Fruit fly (Drosophila melanogaster) whole organism, embryonic: ENCODE results near the gene CG5171.

Experiments used
- Antp ChIP-seq: fragments of 200-800 bp; sonication (Bioruptor generic); optimal IDR thresholded peaks from 3 replicates; lab custom pipeline; 2016; ENCODE audit warnings: missing biosample characterization, missing genetic modification characterization
- Blimp-1 ChIP-seq: fragments of 200-800 bp; sonication (Bioruptor generic); optimal IDR thresholded peaks from 3 replicates; lab custom pipeline; 2018; ENCODE audit warnings: missing biosample characterization, missing genetic modification characterization, mild to moderate bottlenecking, moderate library complexity, missing genetic modification reagents
- CG11247 ChIP-seq: fragments of 200-800 bp; sonication (Bioruptor generic); IDR thresholded peaks from 2 replicates; pipeline ENCODE4 v1.3.6; 2022; ENCODE audit warnings: missing biosample characterization, missing genetic modification characterization
- CG12391 ChIP-seq: fragments of 200-800 bp; sonication (Bioruptor generic); optimal IDR thresholded peaks from 3 replicates; lab custom pipeline; 2018; ENCODE audit warnings: missing biosample characterization, mild to moderate bottlenecking, missing genetic modification characterization, moderate library complexity
- CG12744 ChIP-seq: fragments of 200-800 bp; sonication (Bioruptor generic); optimal IDR thresholded peaks from 2 replicates; lab custom pipeline; 2016; ENCODE audit warnings: missing biosample characterization, missing genetic modification characterization
- CG12942 ChIP-seq: fragments of 200-800 bp; sonication (Bioruptor generic); optimal IDR thresholded peaks from 3 replicates; lab custom pipeline; 2016; ENCODE audit warnings: missing biosample characterization, missing genetic modification characterization
- CG14710 ChIP-seq: fragments of 200-800 bp; sonication (Bioruptor generic); optimal IDR thresholded peaks from 3 replicates; lab custom pipeline; 2019; ENCODE audit warnings: missing biosample characterization, mild to moderate bottlenecking, missing genetic modification characterization, moderate library complexity
- CG17186 ChIP-seq: fragments of 200-800 bp; sonication (Bioruptor generic); optimal IDR thresholded peaks from 3 replicates; lab custom pipeline; 2017; ENCODE audit warnings: missing biosample characterization, missing genetic modification reagents, missing genetic modification characterization
- CG17361 ChIP-seq: fragments of 200-800 bp; sonication (Bioruptor generic); IDR thresholded peaks from 3 replicates; pipeline ENCODE4 v1.3.6; 2022; ENCODE audit warnings: missing biosample characterization, missing genetic modification characterization
- CG1832 ChIP-seq: fragments of 200-800 bp; sonication (Bioruptor generic); optimal IDR thresholded peaks from 2 replicates; lab custom pipeline; 2017; ENCODE audit warnings: missing biosample characterization, mild to moderate bottlenecking, missing genetic modification characterization, inconsistent platforms
- CG18599 ChIP-seq: fragments of 200-800 bp; sonication (Bioruptor generic); optimal IDR thresholded peaks from 3 replicates; lab custom pipeline; 2017; ENCODE audit warnings: missing biosample characterization, missing genetic modification characterization, mild to moderate bottlenecking, moderate library complexity, missing genetic modification reagents
- CG2889 ChIP-seq: fragments of 200-800 bp; sonication (Bioruptor generic); IDR thresholded peaks from 3 replicates; pipeline ENCODE4 v1.3.6; 2022; ENCODE audit warnings: missing biosample characterization, missing genetic modification characterization
- CG43689 ChIP-seq: fragments of 200-800 bp; sonication (Bioruptor generic); IDR thresholded peaks from 2 replicates; pipeline ENCODE4 v1.3.6; 2022; ENCODE audit warnings: missing biosample characterization, missing genetic modification characterization
- CG6689 ChIP-seq: fragments of 200-800 bp; sonication (Bioruptor generic); IDR thresholded peaks from 2 replicates; pipeline ENCODE4 v1.3.6; 2022; ENCODE audit warnings: missing biosample characterization, missing genetic modification characterization
- CG7963 ChIP-seq: fragments of 200-800 bp; sonication (Bioruptor generic); IDR thresholded peaks from 3 replicates; pipeline ENCODE4 v1.3.6; 2022; ENCODE audit warnings: missing biosample characterization, missing genetic modification characterization; ENCODE audit not compliant: partially characterized antibody
- CG8089 ChIP-seq: fragments of 200-800 bp; sonication (Bioruptor generic); optimal IDR thresholded peaks from 3 replicates; lab custom pipeline; 2016; ENCODE audit warnings: missing biosample characterization, missing genetic modification characterization
- CG8388 ChIP-seq: fragments of 200-800 bp; sonication (Bioruptor generic); optimal IDR thresholded peaks from 2 replicates; lab custom pipeline; 2019; ENCODE audit warnings: missing biosample characterization, mild to moderate bottlenecking, missing genetic modification characterization, moderate library complexity
- CTCF ChIP-seq: fragments of 200-800 bp; sonication (Bioruptor generic); optimal IDR thresholded peaks from 2 replicates; lab custom pipeline; 2017; ENCODE audit warnings: missing biosample characterization, mild to moderate bottlenecking, missing genetic modification characterization, moderate library complexity
- D19B ChIP-seq: fragments of 200-800 bp; sonication (Bioruptor generic); optimal IDR thresholded peaks from 2 replicates; lab custom pipeline; 2017; ENCODE audit warnings: missing biosample characterization, mild to moderate bottlenecking, missing genetic modification characterization
- Dll ChIP-seq: fragments of 200-800 bp; sonication (Bioruptor generic); IDR thresholded peaks from 4 replicates; pipeline ENCODE4 v1.3.6; 2022; ENCODE audit warnings: missing biosample characterization, missing genetic modification characterization; ENCODE audit not compliant: partially characterized antibody
- Doc2 ChIP-seq: fragments of 200-800 bp; sonication (Bioruptor generic); IDR thresholded peaks from 2 replicates; pipeline ENCODE4 v1.3.6; 2022; ENCODE audit warnings: missing biosample characterization, missing genetic modification characterization
- ERR ChIP-seq: fragments of 200-800 bp; sonication (Bioruptor generic); optimal IDR thresholded peaks from 2 replicates; lab custom pipeline; 2016; ENCODE audit warnings: missing biosample characterization, missing genetic modification characterization
- HmgD ChIP-seq: fragments of 200-800 bp; sonication (Bioruptor generic); optimal IDR thresholded peaks from 3 replicates; lab custom pipeline; 2016; ENCODE audit warnings: missing biosample characterization, missing genetic modification characterization
- HmgZ ChIP-seq: fragments of 200-800 bp; sonication (Bioruptor generic); optimal IDR thresholded peaks from 2 replicates; lab custom pipeline; 2018; ENCODE audit warnings: missing biosample characterization, mild to moderate bottlenecking, missing genetic modification characterization
- Oli ChIP-seq: fragments of 200-800 bp; sonication (Bioruptor generic); optimal IDR thresholded peaks from 2 replicates; lab custom pipeline; 2018; ENCODE audit warnings: missing biosample characterization, mild to moderate bottlenecking, missing genetic modification characterization, moderate library complexity
- PHDP ChIP-seq: fragments of 200-800 bp; sonication (Bioruptor generic); optimal IDR thresholded peaks from 3 replicates; lab custom pipeline; 2018; ENCODE audit warnings: missing biosample characterization, mild to moderate bottlenecking, missing genetic modification characterization, moderate library complexity
- Pdp1 ChIP-seq, 2 experiments: fragments of 200-800 bp; sonication (Bioruptor generic); optimal IDR thresholded peaks; 3 replicates each; lab custom pipeline; 2016; ENCODE audit warnings: missing biosample characterization in 2 of 2, missing genetic modification characterization in 2 of 2, mild to moderate bottlenecking in 1 of 2, moderate library complexity in 1 of 2
- al ChIP-seq: fragments of 200-800 bp; sonication (Bioruptor generic); IDR thresholded peaks from 2 replicates; pipeline ENCODE4 v1.3.6; 2022; ENCODE audit warnings: missing biosample characterization, missing genetic modification characterization
- chinmo ChIP-seq: fragments of 200-800 bp; sonication (Bioruptor generic); IDR thresholded peaks from 4 replicates; pipeline ENCODE4 v1.3.6; 2022; ENCODE audit warnings: missing biosample characterization, missing genetic modification characterization; ENCODE audit not compliant: partially characterized antibody
- croc ChIP-seq: fragments of 200-800 bp; sonication (Bioruptor generic); conservative IDR thresholded peaks from 3 replicates; pipeline ENCODE4 v1.3.6; 2022; ENCODE audit warnings: missing biosample characterization, missing genetic modification characterization
- crp ChIP-seq, 2 experiments: fragments of 200-800 bp; sonication (Bioruptor generic); optimal IDR thresholded peaks; 2 replicates in 1 of 2; 3 replicates in 1 of 2; lab custom pipeline; 2017; ENCODE audit warnings: missing biosample characterization in 2 of 2, missing genetic modification characterization in 2 of 2, mild to moderate bottlenecking in 1 of 2, moderate library complexity in 1 of 2
- disco-r ChIP-seq: fragments of 200-800 bp; sonication (Bioruptor generic); optimal IDR thresholded peaks from 2 replicates; lab custom pipeline; 2016; ENCODE audit warnings: missing biosample characterization, missing genetic modification characterization
- dm ChIP-seq: fragments of 200-800 bp; sonication (Bioruptor generic); optimal IDR thresholded peaks from 3 replicates; lab custom pipeline; 2016; ENCODE audit warnings: missing biosample characterization, missing genetic modification characterization
- gce ChIP-seq: fragments of 200-800 bp; sonication (Bioruptor generic); IDR thresholded peaks from 3 replicates; pipeline ENCODE4 v1.3.6; 2022; ENCODE audit warnings: missing biosample characterization, missing genetic modification characterization
- hkb ChIP-seq, 2 experiments: fragments of 200-800 bp in 1 of 2; fragments of >200 bp in 1 of 2; sonication (Bioruptor generic) in 1 of 2; IDR thresholded peaks in 1 of 2; optimal IDR thresholded peaks in 1 of 2; 2 replicates each; pipeline versions ENCODE4 v1.3.6 to Lab custom; 2017 to 2022; ENCODE audit warnings: missing biosample characterization in 1 of 2, missing genetic modification characterization in 1 of 2
- lab ChIP-seq: fragments of 200-800 bp; sonication (Bioruptor generic); optimal IDR thresholded peaks from 3 replicates; lab custom pipeline; 2017; ENCODE audit warnings: missing biosample characterization, missing genetic modification characterization, mild to moderate bottlenecking, moderate library complexity, missing genetic modification reagents
- lmd ChIP-seq: fragments of 200-800 bp; sonication (Bioruptor generic); IDR thresholded peaks from 2 replicates; pipeline ENCODE4 v1.3.6; 2022; ENCODE audit warnings: missing biosample characterization, missing genetic modification characterization
- mirr ChIP-seq: fragments of 200-800 bp; sonication (Bioruptor generic); optimal IDR thresholded peaks from 3 replicates; lab custom pipeline; 2018; ENCODE audit warnings: missing biosample characterization, mild to moderate bottlenecking, missing genetic modification characterization
- nmo ChIP-seq: fragments of 200-800 bp; sonication (Bioruptor generic); optimal IDR thresholded peaks from 2 replicates; lab custom pipeline; 2018; ENCODE audit warnings: missing biosample characterization, mild to moderate bottlenecking, missing genetic modification characterization, moderate library complexity
- onecut ChIP-seq: fragments of 200-800 bp; sonication (Bioruptor generic); IDR thresholded peaks from 2 replicates; pipeline ENCODE4 v1.3.6; 2022; ENCODE audit warnings: missing biosample characterization, missing genetic modification characterization
- otp ChIP-seq: fragments of 200-800 bp; sonication (Bioruptor generic); IDR thresholded peaks from 3 replicates; pipeline ENCODE4, ENCODE4 v1.3.6; 2022; ENCODE audit warnings: missing biosample characterization, missing genetic modification characterization
- pb ChIP-seq: fragments of 200-800 bp; sonication (Bioruptor generic); optimal IDR thresholded peaks from 3 replicates; lab custom pipeline; 2016; ENCODE audit warnings: missing biosample characterization, missing genetic modification characterization
- pfk ChIP-seq: fragments of 200-800 bp; sonication (Bioruptor generic); optimal IDR thresholded peaks from 2 replicates; lab custom pipeline; 2018; ENCODE audit warnings: missing biosample characterization, mild to moderate bottlenecking, missing genetic modification characterization, moderate library complexity
- run ChIP-seq: fragments of 200-800 bp; sonication (Bioruptor generic); optimal IDR thresholded peaks from 3 replicates; lab custom pipeline; 2018; ENCODE audit warnings: missing biosample characterization, mild to moderate bottlenecking, missing genetic modification characterization
- schlank ChIP-seq: fragments of 200-800 bp; sonication (Bioruptor generic); optimal IDR thresholded peaks from 2 replicates; lab custom pipeline; 2018; ENCODE audit warnings: missing biosample characterization, mild to moderate bottlenecking, missing genetic modification characterization
- slp2 ChIP-seq: fragments of 200-800 bp; sonication (Bioruptor generic); optimal IDR thresholded peaks from 2 replicates; lab custom pipeline; 2016; ENCODE audit warnings: missing biosample characterization, missing genetic modification characterization
- tio ChIP-seq: fragments of 200-800 bp; sonication (Bioruptor generic); optimal IDR thresholded peaks from 2 replicates; lab custom pipeline; 2017; ENCODE audit warnings: missing biosample characterization, missing genetic modification characterization, inconsistent platforms
- yki ChIP-seq: fragments of >200 bp; optimal IDR thresholded peaks from 3 replicates; lab custom pipeline; 2018

Gene CG5171

dm6 chr2L:7420305-7421287, 19.5 kb downstream of the CG5171 start (continued):
- TF ChIP-seq dm (GFP tag; lab: Kevin White, UChicago) (peak; percentile 42), lab (GFP tag; lab: Kevin White, UChicago) (peak; percentile 87), Pdp1 (GFP tag; optimal IDR thresholded peaks at IDR 0.05; lab: Kevin White, UChicago) (peak; percentile 2 to 45), onecut (GFP tag; lab: Robert Waterston, UW) (peak; percentile 38), CG18599 (peak; percentile 94), HmgD (no peak), gce (no peak), CG17361 (peak; percentile 47; the same call in 1 of the 3 replicates), CG8388 (no peak), lmd (GFP tag; lab: Robert Waterston, UW) (peak; percentile 75), CG14710 (tag; lab: Kevin White, UChicago) (peak; percentile 8), disco-r (GFP tag; lab: Kevin White, UChicago) (peak; percentile 39), chinmo (GFP tag; lab: Robert Waterston, UW) (no peak), D19B (GFP tag; lab: Kevin White, UChicago) (peak; percentile 54), schlank (peak; percentile 73), CG12942 (GFP tag; lab: Kevin White, UChicago) (peak; percentile 19), pb (GFP tag; lab: Kevin White, UChicago) (peak; percentile 28), Antp (GFP tag; lab: Kevin White, UChicago) (peak; percentile 78), yki (lab: Kevin White, UChicago) (no peak), CG8089 (GFP tag; lab: Kevin White, UChicago) (peak; percentile 42), tio (peak; percentile 37), HmgZ (tag; lab: Kevin White, UChicago) (peak; percentile 69), CG43689 (GFP tag; lab: Robert Waterston, UW) (no peak), CG17186 (GFP tag; lab: Kevin White, UChicago) (no peak), CTCF (GFP tag; lab: Kevin White, UChicago) (no peak), CG1832 (GFP tag; lab: Kevin White, UChicago) (peak; percentile 47), croc (GFP tag; lab: Robert Waterston, UW) (0 out of 3 replicates have a peak, but pooled peaks have one; percentile 17), run (tag; lab: Kevin White, UChicago) (no peak), Blimp-1 (GFP tag; lab: Kevin White, UChicago) (peak; percentile 39), mirr (GFP tag; lab: Kevin White, UChicago) (no peak), otp (GFP tag; lab: Robert Waterston, UW) (no peak), Dll (GFP tag; lab: Robert Waterston, UW) (no peak), hkb (optimal IDR thresholded peaks at IDR 0.05; lab: Kevin White, UChicago) (no peak), hkb (GFP tag; IDR thresholded peaks at IDR 0.05; lab: Robert Waterston, UW) (peak; percentile 60), crp (GFP tag; optimal IDR thresholded peaks at IDR 0.05; lab: Kevin White, UChicago) (peak in 1 of 2 experiments; percentile 24), Oli (tag; lab: Kevin White, UChicago) (peak; percentile 50), CG12744 (GFP tag; lab: Kevin White, UChicago) (no peak), CG12391 (tag; lab: Kevin White, UChicago) (peak; percentile 65), nmo (GFP tag; lab: Kevin White, UChicago) (peak; percentile 16), Doc2 (no peak), al (GFP tag; lab: Robert Waterston, UW) (peak; percentile 67), ERR (GFP tag; lab: Kevin White, UChicago) (peak; percentile 69), CG2889 (GFP tag; lab: Robert Waterston, UW) (peak; percentile 59; the same call in 1 of the 3 replicates), slp2 (no peak), CG11247 (GFP tag; lab: Robert Waterston, UW) (peak; percentile 51; the same call in 1 of the 2 replicates), pfk (no peak), CG7963 (GFP tag; lab: Robert Waterston, UW) (no peak), CG6689 (peak; percentile 52), PHDP (peak; percentile 73)
